Fruit fly (Drosophila melanogaster): ENCODE measurements around the gene CG31624.

The CG31624 gene

dm6 chr2L:21169863-21170262, 30.3 kb downstream of the CG31624 start:
- TF ChIP-seq toe (GFP tag; optimal IDR thresholded peaks at IDR 0.05) (no peak), CG7045 (GFP tag; optimal IDR thresholded peaks at IDR 0.05) (no peak), CG14711 (tag; optimal IDR thresholded peaks at IDR 0.05) (no peak), CG1620 (GFP tag; optimal IDR thresholded peaks at IDR 0.05) (no peak), cic (GFP tag; optimal IDR thresholded peaks at IDR 0.05) (no peak), ovo (GFP tag; optimal IDR thresholded peaks at IDR 0.05) (no peak), pad (GFP tag; optimal IDR thresholded peaks at IDR 0.05) (no peak), Hr96 (GFP tag; optimal IDR thresholded peaks at IDR 0.05) (no peak), Mnt (GFP tag; optimal IDR thresholded peaks at IDR 0.05) (no peak), CG7101 (tag; optimal IDR thresholded peaks at IDR 0.05) (no peak), kay (GFP tag; ENCODE audit: borderline replicate concordance) (no peak), CG5204 (GFP tag; optimal IDR thresholded peaks at IDR 0.05) (no peak), CG11617 (GFP tag; optimal IDR thresholded peaks at IDR 0.05) (no peak), bab1 (GFP tag; optimal IDR thresholded peaks at IDR 0.05) (no peak)

- peak; percentile 43 for TF ChIP-seq CG12768 (GFP tag; optimal IDR thresholded peaks at IDR 0.05)
- TF ChIP-seq bab1 (GFP tag; optimal IDR thresholded peaks at IDR 0.05), result no peak
- peak; percentile 12 for TF ChIP-seq cic (GFP tag; optimal IDR thresholded peaks at IDR 0.05)
- TF ChIP-seq CG33017 (tag; optimal IDR thresholded peaks at IDR 0.05), result no peak
- TF ChIP-seq CG11617 (GFP tag; optimal IDR thresholded peaks at IDR 0.05), result no peak
- no peak for TF ChIP-seq toe (GFP tag; optimal IDR thresholded peaks at IDR 0.05)
- TF ChIP-seq CG14711 (tag; optimal IDR thresholded peaks at IDR 0.05), result no peak
- TF ChIP-seq CG7045 (GFP tag; optimal IDR thresholded peaks at IDR 0.05), result peak; percentile 2
- TF ChIP-seq Crg-1 (GFP tag; optimal IDR thresholded peaks at IDR 0.05), result no peak
- no peak for TF ChIP-seq CG1620 (GFP tag; optimal IDR thresholded peaks at IDR 0.05)
Measured at dm6 chr2L:21169160-21169624, 31.0 kb downstream of the CG31624 start.

DNA sequence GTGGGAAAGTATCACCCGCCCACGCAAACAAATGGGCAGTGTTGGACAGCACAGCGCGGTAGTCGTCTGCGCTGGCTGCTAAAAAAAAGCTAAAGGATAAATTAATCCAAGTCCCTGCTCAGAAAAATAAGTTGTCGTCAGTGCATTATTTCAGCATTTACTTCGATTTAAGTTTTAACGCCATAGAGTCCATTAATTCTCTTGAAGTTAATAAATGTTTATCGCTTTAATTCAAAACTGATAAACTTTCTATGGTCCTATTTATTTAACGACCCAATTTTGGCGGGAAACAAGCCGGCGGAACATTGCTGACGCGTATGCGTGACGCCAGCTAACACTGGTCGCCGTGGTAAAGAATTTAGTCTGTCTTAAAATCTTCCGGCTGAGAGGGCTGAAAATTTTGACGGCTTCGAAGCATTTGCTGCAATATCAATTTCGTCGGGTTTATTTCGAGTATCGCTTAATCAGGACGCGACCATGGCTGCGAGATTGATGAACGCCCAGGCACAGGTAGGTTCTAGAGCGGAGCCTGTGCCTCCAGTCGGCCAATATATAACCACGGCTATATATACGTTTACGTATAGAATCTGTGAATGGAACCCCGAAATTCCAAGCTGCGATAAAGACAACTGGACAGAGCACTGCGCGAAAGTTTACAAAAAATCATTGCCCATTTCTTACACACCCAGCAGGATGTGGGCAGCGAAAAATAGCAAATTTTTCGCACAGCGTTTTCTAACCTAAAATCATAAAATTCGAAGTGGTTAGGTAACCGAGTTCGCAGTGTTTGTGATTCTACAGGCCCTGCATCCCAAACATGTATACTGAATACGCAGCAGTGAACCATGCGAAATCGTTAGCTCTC, 31.6 kb downstream of the CG31624 start, which contains the start of the genes mAcon1, CG43345 and CG43346:
mAcon1 (plus strand) TSS at position 276 of the 865 bp plus-strand sequence.
CG43345 (minus strand) TSS at position 287 of the 865 bp plus-strand sequence.
CG43346 (minus strand) TSS at position 287 of the 865 bp plus-strand sequence.
- TF ChIP-seq cic (GFP tag; optimal IDR thresholded peaks at IDR 0.05), result peak; percentile 70
- TF ChIP-seq CG33017 (tag; optimal IDR thresholded peaks at IDR 0.05), result peak; percentile 86
- peak; percentile 67 for TF ChIP-seq tj (GFP tag; optimal IDR thresholded peaks at IDR 0.05)
- peak; percentile 94 for TF ChIP-seq CG12768 (GFP tag; optimal IDR thresholded peaks at IDR 0.05)
- peak; percentile 87 for TF ChIP-seq pad (GFP tag; optimal IDR thresholded peaks at IDR 0.05)
- TF ChIP-seq kay (GFP tag; ENCODE audit: borderline replicate concordance), result no peak
- TF ChIP-seq ovo (GFP tag; optimal IDR thresholded peaks at IDR 0.05), result peak; percentile 85
- TF ChIP-seq bab1 (GFP tag; optimal IDR thresholded peaks at IDR 0.05), result peak; percentile 71
- TF ChIP-seq CG1620 (GFP tag; optimal IDR thresholded peaks at IDR 0.05), result peak; percentile 92
- peak; percentile 97 for TF ChIP-seq Crg-1 (GFP tag; optimal IDR thresholded peaks at IDR 0.05)
- peak; percentile 87 for TF ChIP-seq CG7101 (tag; optimal IDR thresholded peaks at IDR 0.05)
- peak; percentile 87 for TF ChIP-seq CG7045 (GFP tag; optimal IDR thresholded peaks at IDR 0.05)
- peak; percentile 72 for TF ChIP-seq CG14711 (tag; optimal IDR thresholded peaks at IDR 0.05)
- peak; percentile 95 for TF ChIP-seq Hr96 (GFP tag; optimal IDR thresholded peaks at IDR 0.05)
- TF ChIP-seq CG11617 (GFP tag; optimal IDR thresholded peaks at IDR 0.05), result peak; percentile 88
- TF ChIP-seq Mnt (GFP tag; optimal IDR thresholded peaks at IDR 0.05), result peak; percentile 91
- TF ChIP-seq Clk (GFP tag; optimal IDR thresholded peaks at IDR 0.05), result peak; percentile 84
- TF ChIP-seq cnc (optimal IDR thresholded peaks at IDR 0.05), result no peak
- TF ChIP-seq CG5204 (GFP tag; optimal IDR thresholded peaks at IDR 0.05), result no peak
- TF ChIP-seq toe (GFP tag; optimal IDR thresholded peaks at IDR 0.05), result no peak

DNA sequence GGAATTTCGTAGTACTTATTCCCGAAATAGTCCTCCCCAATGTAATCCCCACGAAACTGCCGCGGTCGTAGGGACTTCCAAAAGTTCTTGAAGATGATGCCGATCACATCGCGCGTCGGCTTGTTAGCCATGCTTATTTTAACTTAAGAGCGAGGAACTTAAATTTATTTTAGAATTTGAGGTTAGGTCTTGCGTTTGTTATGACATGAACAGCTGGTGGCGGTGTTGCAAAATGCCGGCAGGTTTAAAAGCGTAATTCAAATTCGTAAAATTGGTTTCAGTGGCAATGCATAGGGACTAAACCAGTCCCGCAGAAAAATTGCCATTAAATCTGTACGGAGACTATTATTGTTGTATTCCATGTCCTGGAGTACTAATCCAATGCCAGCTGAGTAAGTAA, 33.8 kb downstream of the CG31624 start:
- TF ChIP-seq CG12768 (GFP tag; optimal IDR thresholded peaks at IDR 0.05) (no peak), Crg-1 (GFP tag; optimal IDR thresholded peaks at IDR 0.05) (peak; percentile 27), bab1 (GFP tag; optimal IDR thresholded peaks at IDR 0.05) (peak; percentile 30), cnc (optimal IDR thresholded peaks at IDR 0.05) (no peak), ovo (GFP tag; optimal IDR thresholded peaks at IDR 0.05) (no peak), kay (GFP tag; ENCODE audit: borderline replicate concordance) (no peak), CG7101 (tag; optimal IDR thresholded peaks at IDR 0.05) (peak; percentile 54), toe (GFP tag; optimal IDR thresholded peaks at IDR 0.05) (no peak), CG1620 (GFP tag; optimal IDR thresholded peaks at IDR 0.05) (peak; percentile 37), Mnt (GFP tag; optimal IDR thresholded peaks at IDR 0.05) (peak; percentile 72), tj (GFP tag; optimal IDR thresholded peaks at IDR 0.05) (no peak), CG5204 (GFP tag; optimal IDR thresholded peaks at IDR 0.05) (no peak), Hr96 (GFP tag; optimal IDR thresholded peaks at IDR 0.05) (peak; percentile 12), CG11617 (GFP tag; optimal IDR thresholded peaks at IDR 0.05) (peak; percentile 21), pad (GFP tag; optimal IDR thresholded peaks at IDR 0.05) (peak; percentile 49), CG14711 (tag; optimal IDR thresholded peaks at IDR 0.05) (peak; percentile 81), CG7045 (GFP tag; optimal IDR thresholded peaks at IDR 0.05) (no peak), cic (GFP tag; optimal IDR thresholded peaks at IDR 0.05) (peak; percentile 56), Clk (GFP tag; optimal IDR thresholded peaks at IDR 0.05) (no peak), CG33017 (tag; optimal IDR thresholded peaks at IDR 0.05) (no peak)

DNA sequence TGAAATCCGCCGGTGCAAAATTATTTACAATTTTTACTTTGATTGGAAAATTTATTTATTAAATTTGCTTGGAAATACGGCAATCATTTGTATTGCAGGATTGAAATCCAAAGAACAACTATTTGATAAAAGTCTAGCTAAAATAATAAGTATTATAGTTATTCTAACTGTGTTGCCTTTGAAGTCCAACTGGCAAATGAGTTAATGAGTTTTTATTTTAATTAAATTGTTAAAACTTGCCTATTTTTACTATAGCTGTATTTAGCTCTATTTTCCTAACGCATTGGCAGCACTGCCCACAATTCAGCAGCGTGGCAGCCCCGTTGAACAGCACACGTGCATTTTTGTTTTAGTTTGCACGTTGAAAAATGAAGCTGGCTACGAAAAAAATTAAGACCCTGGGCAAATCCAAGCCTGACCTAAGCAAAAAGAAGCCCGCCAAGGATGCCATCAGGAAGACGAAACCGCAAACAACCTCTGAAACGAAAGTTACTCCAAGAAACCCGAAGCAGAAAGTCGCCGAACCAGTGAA, 36.8 kb downstream of the CG31624 start, which contains the start of gene Noc2:
Noc2 (plus strand) TSS at position 331 of the 532 bp plus-strand sequence.
- TF ChIP-seq CG12768 (GFP tag; optimal IDR thresholded peaks at IDR 0.05), result peak; percentile 58
- TF ChIP-seq ovo (GFP tag; optimal IDR thresholded peaks at IDR 0.05), result peak; percentile 42
- no peak for TF ChIP-seq Crg-1 (GFP tag; optimal IDR thresholded peaks at IDR 0.05)
- TF ChIP-seq cic (GFP tag; optimal IDR thresholded peaks at IDR 0.05), result no peak
- TF ChIP-seq tj (GFP tag; optimal IDR thresholded peaks at IDR 0.05), result peak; percentile 51
- peak; percentile 35 for TF ChIP-seq bab1 (GFP tag; optimal IDR thresholded peaks at IDR 0.05)
- TF ChIP-seq CG11617 (GFP tag; optimal IDR thresholded peaks at IDR 0.05), result peak; percentile 50
- peak; percentile 16 for TF ChIP-seq CG14711 (tag; optimal IDR thresholded peaks at IDR 0.05)
- TF ChIP-seq Clk (GFP tag; optimal IDR thresholded peaks at IDR 0.05), result no peak
- TF ChIP-seq pad (GFP tag; optimal IDR thresholded peaks at IDR 0.05), result peak; percentile 27
- TF ChIP-seq CG33017 (tag; optimal IDR thresholded peaks at IDR 0.05), result no peak
- TF ChIP-seq CG7045 (GFP tag; optimal IDR thresholded peaks at IDR 0.05), result no peak
- peak; percentile 44 for TF ChIP-seq Hr96 (GFP tag; optimal IDR thresholded peaks at IDR 0.05)
- peak; percentile 74 for TF ChIP-seq toe (GFP tag; optimal IDR thresholded peaks at IDR 0.05)
- TF ChIP-seq cnc (optimal IDR thresholded peaks at IDR 0.05), result no peak
- TF ChIP-seq Mnt (GFP tag; optimal IDR thresholded peaks at IDR 0.05), result peak; percentile 98
- TF ChIP-seq CG5204 (GFP tag; optimal IDR thresholded peaks at IDR 0.05), result no peak
- TF ChIP-seq CG7101 (tag; optimal IDR thresholded peaks at IDR 0.05), result peak; percentile 29
- peak; percentile 57 for TF ChIP-seq CG1620 (GFP tag; optimal IDR thresholded peaks at IDR 0.05)
- TF ChIP-seq kay (GFP tag; ENCODE audit: borderline replicate concordance), result no peak
